Worm (Caenorhabditis elegans) whole organism, L2 larva: ENCODE results near the gene ubxn-2.
"Not testable (repeated sequence)": the region's sequence is repeated elsewhere in the genome, so short reads cannot be mapped to it uniquely, and the experiment has no call there.

Source experiments
- R02D3.7 ChIP-seq: fragments of 150-350 bp; optimal IDR thresholded peaks from 2 replicates; lab custom pipeline; 2014; ENCODE audit warnings: missing biosample characterization, missing genetic modification characterization
- ZK546.5 ChIP-seq: sonication (generic microtip); optimal IDR thresholded peaks from 2 replicates; lab custom pipeline; 2017; ENCODE audit warnings: missing biosample characterization, missing genetic modification characterization
- ama-1 ChIP-seq: fragments of 150-350 bp; optimal IDR thresholded peaks from 2 replicates; lab custom pipeline; 2018; ENCODE audit warnings: inconsistent platforms
- blmp-1 ChIP-seq: sonication (generic microtip); optimal IDR thresholded peaks from 2 replicates; lab custom pipeline; 2017; ENCODE audit warnings: missing genetic modification characterization, mild to moderate bottlenecking, missing compliant biosample characterization, antibody characterized with exemption, moderate library complexity; ENCODE audit not compliant: insufficient read depth
- ceh-16 ChIP-seq: fragments of 150-350 bp; optimal IDR thresholded peaks from 2 replicates; lab custom pipeline; 2014; ENCODE audit warnings: missing biosample characterization, missing genetic modification characterization
- ceh-82 ChIP-seq: fragments of 150-350 bp; optimal IDR thresholded peaks from 2 replicates; lab custom pipeline; 2014; ENCODE audit warnings: missing biosample characterization, missing genetic modification characterization
- crh-2 ChIP-seq: sonication (generic microtip); optimal IDR thresholded peaks from 2 replicates; lab custom pipeline; 2017; ENCODE audit warnings: missing biosample characterization, missing genetic modification characterization
- egl-27 ChIP-seq: sonication (generic microtip); optimal IDR thresholded peaks from 3 replicates; lab custom pipeline; 2017; ENCODE audit warnings: missing biosample characterization, missing genetic modification reagents, missing genetic modification characterization
- elt-3 ChIP-seq: sonication (generic microtip); optimal IDR thresholded peaks from 2 replicates; lab custom pipeline; 2017; ENCODE audit warnings: missing biosample characterization, missing genetic modification characterization
- fos-1 ChIP-seq: fragments of 150-350 bp; optimal IDR thresholded peaks from 2 replicates; lab custom pipeline; 2014; ENCODE audit warnings: missing biosample characterization, missing genetic modification characterization
- gmeb-1 ChIP-seq: fragments of 150-350 bp; optimal IDR thresholded peaks from 2 replicates; lab custom pipeline; 2014; ENCODE audit warnings: missing biosample characterization, missing genetic modification characterization
- lsy-2 ChIP-seq, 2 experiments: fragments of 150-350 bp in 1 of 2; sonication (generic microtip) in 1 of 2; optimal IDR thresholded peaks; 2 replicates each; lab custom pipeline; 2014 to 2017; ENCODE audit warnings: missing biosample characterization in 2 of 2, missing genetic modification characterization in 2 of 2
- mab-5 ChIP-seq: fragments of 150-350 bp; optimal IDR thresholded peaks from 2 replicates; lab custom pipeline; 2014; ENCODE audit warnings: missing biosample characterization, missing genetic modification characterization
- mdl-1 ChIP-seq, 2 experiments: fragments of 150-350 bp in 1 of 2; sonication (generic microtip) in 1 of 2; optimal IDR thresholded peaks; 2 replicates each; lab custom pipeline; 2017; ENCODE audit warnings: missing biosample characterization in 2 of 2, missing genetic modification characterization in 2 of 2
- nhr-11 ChIP-seq: fragments of 150-350 bp; optimal IDR thresholded peaks from 2 replicates; lab custom pipeline; 2014; ENCODE audit warnings: missing biosample characterization, missing genetic modification characterization
- nhr-129 ChIP-seq: fragments of 150-350 bp; optimal IDR thresholded peaks from 2 replicates; lab custom pipeline; 2014; ENCODE audit warnings: missing biosample characterization, missing genetic modification characterization
- nhr-21 ChIP-seq: fragments of 150-350 bp; optimal IDR thresholded peaks from 2 replicates; lab custom pipeline; 2014; ENCODE audit warnings: missing biosample characterization, missing genetic modification characterization
- nhr-25 ChIP-seq: fragments of 150-350 bp; sonication (generic microtip); optimal IDR thresholded peaks from 3 replicates; lab custom pipeline; 2014; ENCODE audit warnings: missing biosample characterization, missing genetic modification characterization
- nhr-6 ChIP-seq: fragments of 150-350 bp; optimal IDR thresholded peaks from 2 replicates; lab custom pipeline; 2014; ENCODE audit warnings: missing biosample characterization, missing genetic modification characterization
- nhr-77 ChIP-seq: fragments of 150-350 bp; optimal IDR thresholded peaks from 2 replicates; lab custom pipeline; 2014; ENCODE audit warnings: missing biosample characterization, missing genetic modification characterization
- sem-4 ChIP-seq: fragments of 150-350 bp; optimal IDR thresholded peaks from 2 replicates; lab custom pipeline; 2014; ENCODE audit warnings: missing biosample characterization, missing genetic modification reagents, missing genetic modification characterization
- skn-1 ChIP-seq: sonication (generic microtip); optimal IDR thresholded peaks from 2 replicates; lab custom pipeline; 2017; ENCODE audit warnings: missing biosample characterization, missing genetic modification characterization
- unc-39 ChIP-seq: fragments of 150-350 bp; optimal IDR thresholded peaks from 2 replicates; lab custom pipeline; 2014; ENCODE audit warnings: missing biosample characterization, missing genetic modification characterization
- unc-55 ChIP-seq: fragments of 150-350 bp; sonication (generic microtip); optimal IDR thresholded peaks from 3 replicates; lab custom pipeline; 2014; ENCODE audit warnings: missing biosample characterization, missing genetic modification reagents, missing genetic modification characterization
- zag-1 ChIP-seq: fragments of 150-350 bp; optimal IDR thresholded peaks from 2 replicates; lab custom pipeline; 2014; ENCODE audit warnings: missing biosample characterization, missing genetic modification characterization

ubxn-2 gene

ce11 chrIV:2676281-2676680, 49.3 kb downstream of the ubxn-2 start, which contains the start of gene Y94H6A.3 (continued):
- peak; percentile 93 to 95 for TF ChIP-seq lsy-2 (tag; optimal IDR thresholded peaks at IDR 0.05; lab: Kevin White, UChicago)
- TF ChIP-seq unc-55 (GFP tag; lab: Kevin White, UChicago), result peak; percentile 94
- peak; percentile 41 for TF ChIP-seq blmp-1 (tag; lab: Kevin White, UChicago)
- peak; percentile 62 for TF ChIP-seq sem-4 (tag; lab: Kevin White, UChicago)
- peak; percentile 35 for TF ChIP-seq ZK546.5 (tag; lab: Kevin White, UChicago)
- peak; percentile 80 for TF ChIP-seq ceh-82 (tag; lab: Kevin White, UChicago)
- peak; percentile 90 for TF ChIP-seq crh-2 (tag; lab: Kevin White, UChicago)
- peak; percentile 65 for TF ChIP-seq ama-1
- peak; percentile 83 for TF ChIP-seq nhr-25
- peak; percentile 11 for TF ChIP-seq nhr-77
- TF ChIP-seq skn-1 (tag; lab: Kevin White, UChicago), result no peak
- no peak for TF ChIP-seq elt-3 (tag; lab: Kevin White, UChicago)
- peak; percentile 56 for TF ChIP-seq nhr-129 (tag; lab: Kevin White, UChicago)
- peak; percentile 86 for TF ChIP-seq nhr-21 (tag; lab: Kevin White, UChicago)
- TF ChIP-seq R02D3.7 (tag; lab: Kevin White, UChicago), result peak; percentile 60

DNA sequence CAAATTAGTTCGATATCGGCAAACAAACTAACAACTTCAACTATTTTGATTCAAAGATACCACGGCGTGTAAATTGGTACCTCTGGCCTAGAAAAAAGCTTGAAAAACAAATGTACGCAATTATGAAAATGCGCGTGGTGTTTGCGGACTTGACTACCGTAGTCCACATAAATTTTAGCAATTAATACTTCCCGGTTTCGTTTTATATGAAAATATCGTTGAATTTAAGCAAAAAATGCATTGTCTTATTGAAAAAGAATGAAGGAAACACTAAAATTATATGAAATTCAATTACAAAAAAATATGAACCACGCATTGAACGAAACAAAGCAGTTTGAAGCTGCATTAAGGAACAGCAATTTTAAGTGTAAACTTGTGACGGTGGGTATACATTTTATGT, 50.7 kb downstream of the ubxn-2 start, which contains the start of gene gpx-4:
gpx-4 (minus strand) TSS at position 101 of the 400 bp plus-strand sequence.
- not testable (repeated sequence) for TF ChIP-seq ceh-16 (tag; lab: Kevin White, UChicago); mdl-1 (tag; optimal IDR thresholded peaks at IDR 0.05; lab: Kevin White, UChicago); egl-27

- TF ChIP-seq lsy-2 (tag; optimal IDR thresholded peaks at IDR 0.05; lab: Kevin White, UChicago) (peak in 1 of 2 experiments; percentile 48), nhr-6 (tag; lab: Kevin White, UChicago) (no peak), unc-55 (GFP tag; lab: Kevin White, UChicago) (peak; percentile 37), zag-1 (tag; lab: Kevin White, UChicago) (no peak), nhr-11 (tag; lab: Kevin White, UChicago) (no peak), unc-39 (no peak), mab-5 (tag; lab: Kevin White, UChicago) (no peak), gmeb-1 (peak; percentile 80), fos-1 (tag; lab: Kevin White, UChicago) (no peak)
Observed at ce11 chrIV:2670664-2671063, 55.0 kb downstream of the ubxn-2 start.
